Worm (Caenorhabditis elegans) whole organism, L3 larva: ENCODE results near the gene cyp-44A1.

Experiments
- R02D3.7 ChIP-seq: fragments of 150-350 bp; optimal IDR thresholded peaks from 2 replicates; lab custom pipeline; 2014; ENCODE audit warnings: missing biosample characterization, missing genetic modification characterization
- ama-1 ChIP-seq: fragments of 150-350 bp; optimal IDR thresholded peaks from 2 replicates; lab custom pipeline; 2018
- fos-1 ChIP-seq: fragments of 150-350 bp; optimal IDR thresholded peaks from 2 replicates; lab custom pipeline; 2014; ENCODE audit warnings: missing biosample characterization, missing genetic modification characterization
- nhr-12 ChIP-seq: fragments of 150-350 bp; optimal IDR thresholded peaks from 2 replicates; lab custom pipeline; 2014; ENCODE audit warnings: missing biosample characterization, missing genetic modification characterization
- nhr-28 ChIP-seq: fragments of 150-350 bp; optimal IDR thresholded peaks from 2 replicates; lab custom pipeline; 2014; ENCODE audit warnings: missing biosample characterization, missing genetic modification characterization
- pqm-1 ChIP-seq: fragments of 150-350 bp; optimal IDR thresholded peaks from 2 replicates; lab custom pipeline; 2017; ENCODE audit warnings: missing biosample characterization, missing genetic modification characterization, inconsistent platforms
- tbx-2 ChIP-seq: sonication (generic microtip); optimal IDR thresholded peaks from 2 replicates; lab custom pipeline; 2016; ENCODE audit warnings: mild to moderate bottlenecking, missing genetic modification characterization, missing compliant biosample characterization

ce11 chrII:5497541-5497940, 6.3 kb upstream of the cyp-44A1 start:
- no peak for TF ChIP-seq tbx-2 (tag; lab: Kevin White, UChicago)
- no peak for TF ChIP-seq nhr-28
- no peak for TF ChIP-seq nhr-12 (tag; lab: Kevin White, UChicago)
- TF ChIP-seq ama-1 (lab: Kevin White, UChicago) = no peak
- TF ChIP-seq fos-1 = no peak
- TF ChIP-seq R02D3.7 (tag; lab: Kevin White, UChicago) = no peak
- no peak for TF ChIP-seq pqm-1 (tag; lab: Kevin White, UChicago)
